Worm (Caenorhabditis elegans) whole organism, L2 larva: Measurements from ENCODE around the gene F31D5.6.

Source experiments
- R02D3.7 ChIP-seq: fragments of 150-350 bp; optimal IDR thresholded peaks from 2 replicates; lab custom pipeline; 2014; ENCODE audit warnings: missing biosample characterization, missing genetic modification characterization
- Y55F3AM.14 ChIP-seq: fragments of 200-800 bp; sonication (Bioruptor generic); optimal IDR thresholded peaks from 2 replicates; lab custom pipeline; 2018; ENCODE audit warnings: mild to moderate bottlenecking, missing genetic modification characterization, missing compliant biosample characterization
- ZK546.5 ChIP-seq: sonication (generic microtip); optimal IDR thresholded peaks from 2 replicates; lab custom pipeline; 2017; ENCODE audit warnings: missing biosample characterization, missing genetic modification characterization
- aly-2 ChIP-seq: fragments of 150-350 bp; optimal IDR thresholded peaks from 2 replicates; lab custom pipeline; 2014; ENCODE audit warnings: missing biosample characterization, missing genetic modification characterization
- ama-1 ChIP-seq: fragments of 150-350 bp; optimal IDR thresholded peaks from 2 replicates; lab custom pipeline; 2018; ENCODE audit warnings: inconsistent platforms
- egl-27 ChIP-seq: sonication (generic microtip); optimal IDR thresholded peaks from 3 replicates; lab custom pipeline; 2017; ENCODE audit warnings: missing biosample characterization, missing genetic modification reagents, missing genetic modification characterization
- elt-3 ChIP-seq: sonication (generic microtip); optimal IDR thresholded peaks from 2 replicates; lab custom pipeline; 2017; ENCODE audit warnings: missing biosample characterization, missing genetic modification characterization
- nhr-12 ChIP-seq: fragments of 150-350 bp; optimal IDR thresholded peaks from 2 replicates; lab custom pipeline; 2014; ENCODE audit warnings: missing biosample characterization, missing genetic modification characterization
- nhr-77 ChIP-seq: fragments of 150-350 bp; optimal IDR thresholded peaks from 2 replicates; lab custom pipeline; 2014; ENCODE audit warnings: missing biosample characterization, missing genetic modification characterization
- unc-62 ChIP-seq: fragments of 150-350 bp; optimal IDR thresholded peaks from 2 replicates; lab custom pipeline; 2014; ENCODE audit warnings: missing biosample characterization, missing genetic modification reagents, missing genetic modification characterization

DNA sequence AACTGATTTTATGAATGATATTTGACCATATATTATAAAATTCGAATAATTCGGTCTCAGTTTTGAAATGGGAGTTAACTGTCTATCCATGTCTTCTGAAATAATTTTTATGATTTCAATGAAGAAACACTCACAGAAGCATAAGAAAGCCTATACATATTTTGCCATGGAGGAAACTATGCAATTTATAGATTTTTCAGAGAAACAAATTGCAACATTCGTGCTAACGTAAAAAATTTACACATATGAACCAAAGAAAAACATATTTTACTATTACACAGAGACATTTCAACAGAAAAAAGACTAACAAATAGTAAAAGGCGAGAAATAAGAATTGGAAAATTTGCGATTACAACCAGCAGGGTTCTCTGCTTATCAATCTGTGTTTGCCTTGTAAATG is 30.7 kb upstream of the F31D5.6 start, which contains the start of gene R03H10.7:
- TF ChIP-seq nhr-12 (tag; lab: Kevin White, UChicago): no peak
- no peak for TF ChIP-seq aly-2 (tag; lab: Kevin White, UChicago)
- no peak for TF ChIP-seq unc-62 (GFP tag; lab: Kevin White, UChicago)
- TF ChIP-seq egl-27 (tag; lab: Kevin White, UChicago): no peak
- no peak for TF ChIP-seq ZK546.5 (tag; lab: Kevin White, UChicago)
- TF ChIP-seq ama-1 (lab: Kevin White, UChicago): no peak
- TF ChIP-seq Y55F3AM.14 (GFP tag; lab: Kevin White, UChicago): no peak
- TF ChIP-seq R02D3.7: no peak
- TF ChIP-seq nhr-77: no peak
- TF ChIP-seq elt-3 (tag; lab: Kevin White, UChicago): no peak
